Worm (Caenorhabditis elegans) whole organism, L3 larva: ENCODE results near the gene K02H11.4.

Experiments
- R02D3.7 ChIP-seq: fragments of 150-350 bp; optimal IDR thresholded peaks from 2 replicates; lab custom pipeline; 2014; ENCODE audit warnings: missing biosample characterization, missing genetic modification characterization
- aly-2 ChIP-seq: fragments of 150-350 bp; optimal IDR thresholded peaks from 2 replicates; lab custom pipeline; 2014; ENCODE audit warnings: missing biosample characterization, missing genetic modification characterization
- ceh-82 ChIP-seq: fragments of 150-350 bp; optimal IDR thresholded peaks from 2 replicates; lab custom pipeline; 2014; ENCODE audit warnings: missing biosample characterization, missing genetic modification characterization
- ceh-9 ChIP-seq: sonication (generic microtip); optimal IDR thresholded peaks from 2 replicates; lab custom pipeline; 2018; ENCODE audit warnings: missing biosample characterization, missing genetic modification characterization
- fkh-10 ChIP-seq: sonication (generic microtip); optimal IDR thresholded peaks from 2 replicates; lab custom pipeline; 2017; ENCODE audit warnings: missing biosample characterization, missing genetic modification reagents, missing genetic modification characterization
- lin-39 ChIP-seq: fragments of 150-350 bp; optimal IDR thresholded peaks from 2 replicates; lab custom pipeline; 2018; ENCODE audit warnings: missing biosample characterization, missing genetic modification reagents, missing genetic modification characterization
- lsy-12 ChIP-seq: sonication (generic microtip); optimal IDR thresholded peaks from 2 replicates; lab custom pipeline; 2016; ENCODE audit warnings: mild to moderate bottlenecking, missing genetic modification characterization, missing compliant biosample characterization
- tbx-2 ChIP-seq: sonication (generic microtip); optimal IDR thresholded peaks from 2 replicates; lab custom pipeline; 2016; ENCODE audit warnings: mild to moderate bottlenecking, missing genetic modification characterization, missing compliant biosample characterization
- unc-39 ChIP-seq: sonication (generic microtip); optimal IDR thresholded peaks from 4 replicates; lab custom pipeline; 2017; ENCODE audit warnings: missing biosample characterization, missing genetic modification characterization
- ztf-11 ChIP-seq: fragments of 150-350 bp; optimal IDR thresholded peaks from 2 replicates; lab custom pipeline; 2014; ENCODE audit warnings: missing biosample characterization, missing genetic modification characterization

- TF ChIP-seq lsy-12 (tag; lab: Kevin White, UChicago) (no peak), ceh-9 (tag; lab: Kevin White, UChicago) (no peak), tbx-2 (no peak), R02D3.7 (tag; lab: Kevin White, UChicago) (no peak), unc-39 (tag; lab: Kevin White, UChicago) (no peak), fkh-10 (GFP tag; lab: Kevin White, UChicago) (no peak), aly-2 (tag; lab: Kevin White, UChicago) (no peak), lin-39 (tag; lab: Kevin White, UChicago) (no peak), ztf-11 (tag; lab: Kevin White, UChicago) (no peak), ceh-82 (no peak)
These were observed 43.8 kb downstream of the K02H11.4 start for ce11 chrV:1487262-1487661.
